Fruit fly (Drosophila melanogaster) whole organism: ENCODE data around the gene bor.

ENCODE experiments used
- CG8478 ChIP-seq: fragments of >200 bp; optimal IDR thresholded peaks from 2 replicates; lab custom pipeline; 2018; ENCODE audit warnings: inconsistent platforms
- Dll ChIP-seq: fragments of >200 bp; optimal IDR thresholded peaks from 2 replicates; lab custom pipeline; 2017
- EcR ChIP-seq, 2 experiments: fragments of >200 bp; optimal IDR thresholded peaks; 2 replicates each; lab custom pipeline; 2017; ENCODE audit warnings: missing biosample characterization in 2 of 2, missing genetic modification characterization in 2 of 2, missing genetic modification reagents in 2 of 2
- pan ChIP-seq: fragments of >200 bp; optimal IDR thresholded peaks from 2 replicates; lab custom pipeline; 2017
- psq ChIP-seq: fragments of >200 bp; optimal IDR thresholded peaks from 2 replicates; lab custom pipeline; 2017
- usp ChIP-seq: fragments of >200 bp; optimal IDR thresholded peaks from 2 replicates; lab custom pipeline; 2017; ENCODE audit warnings: missing biosample characterization, missing genetic modification characterization, mixed read lengths

bor gene

DNA sequence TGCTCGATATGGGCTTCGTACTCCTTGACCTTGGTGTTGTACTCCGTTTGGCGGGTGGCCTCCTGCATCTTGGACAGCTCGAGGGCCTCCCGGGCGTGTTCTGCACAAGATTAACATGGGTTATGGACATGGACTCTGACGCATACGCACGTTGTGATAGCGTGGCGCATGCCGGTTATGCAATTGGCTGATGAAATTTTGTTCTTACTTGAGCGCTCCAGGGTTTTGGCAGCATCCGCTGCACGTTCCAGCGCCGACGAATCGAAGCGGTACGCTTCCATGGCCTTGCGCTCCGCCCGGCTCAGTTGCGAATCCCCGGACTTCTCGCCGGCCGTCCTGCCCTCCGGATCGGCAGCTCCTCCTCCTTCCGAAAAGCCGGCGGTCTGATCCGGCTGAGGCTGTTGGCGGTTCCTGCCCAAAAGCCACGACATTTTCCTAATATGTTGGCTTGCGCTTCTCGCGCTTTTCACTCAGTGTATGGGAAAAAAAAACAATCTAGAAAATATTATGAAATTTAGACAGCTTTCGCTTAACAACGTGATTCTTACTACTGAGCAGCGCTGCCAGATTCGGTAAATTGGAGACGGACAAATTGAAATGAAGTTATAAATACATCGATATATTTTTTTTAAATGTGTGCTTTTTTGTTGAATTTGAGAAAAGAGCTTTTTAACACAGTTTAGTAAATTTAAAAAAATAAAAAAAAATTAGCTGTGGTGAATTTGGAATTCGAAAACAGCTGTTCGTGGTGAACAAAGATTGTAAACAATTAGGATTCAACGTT lies at the start of gene bor, which contains the start of gene asun:
Gene bor, minus strand, starts transcription at position 594 of the 784 bp plus-strand sequence.
Gene asun, plus strand, starts transcription at position 750 of the 784 bp plus-strand sequence.
- TF ChIP-seq Dll (lab: Kevin White, UChicago) (no peak), EcR (GFP tag; optimal IDR thresholded peaks at IDR 0.05; lab: Kevin White, UChicago) (no peak), pan (lab: Kevin White, UChicago) (no peak), CG8478 (lab: Kevin White, UChicago) (no peak), usp (GFP tag; lab: Kevin White, UChicago) (no peak), psq (no peak)

DNA sequence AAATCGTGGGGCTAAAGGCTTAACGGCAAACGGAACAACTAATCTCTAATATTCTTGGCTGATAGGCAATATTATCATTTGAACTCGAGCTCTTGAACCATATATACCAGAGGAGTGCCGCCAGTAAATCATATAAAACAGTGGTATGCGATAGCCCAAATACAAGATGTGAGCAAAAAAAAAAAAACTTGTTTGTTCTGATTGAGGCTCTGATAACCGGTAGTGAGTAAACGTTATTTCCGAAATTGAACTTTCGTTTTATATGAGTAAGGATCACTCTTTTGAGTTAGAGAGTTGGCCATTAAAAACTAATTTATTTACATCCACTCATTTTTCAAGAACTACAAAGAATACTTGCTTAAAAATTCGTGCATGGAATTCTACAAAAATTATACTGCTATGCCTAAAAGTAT lies 46.2 kb upstream of the bor start:
- TF ChIP-seq psq (no peak), Dll (lab: Kevin White, UChicago) (no peak), usp (GFP tag; lab: Kevin White, UChicago) (no peak), pan (lab: Kevin White, UChicago) (no peak), EcR (GFP tag; optimal IDR thresholded peaks at IDR 0.05; lab: Kevin White, UChicago) (no peak), CG8478 (lab: Kevin White, UChicago) (no peak)

DNA sequence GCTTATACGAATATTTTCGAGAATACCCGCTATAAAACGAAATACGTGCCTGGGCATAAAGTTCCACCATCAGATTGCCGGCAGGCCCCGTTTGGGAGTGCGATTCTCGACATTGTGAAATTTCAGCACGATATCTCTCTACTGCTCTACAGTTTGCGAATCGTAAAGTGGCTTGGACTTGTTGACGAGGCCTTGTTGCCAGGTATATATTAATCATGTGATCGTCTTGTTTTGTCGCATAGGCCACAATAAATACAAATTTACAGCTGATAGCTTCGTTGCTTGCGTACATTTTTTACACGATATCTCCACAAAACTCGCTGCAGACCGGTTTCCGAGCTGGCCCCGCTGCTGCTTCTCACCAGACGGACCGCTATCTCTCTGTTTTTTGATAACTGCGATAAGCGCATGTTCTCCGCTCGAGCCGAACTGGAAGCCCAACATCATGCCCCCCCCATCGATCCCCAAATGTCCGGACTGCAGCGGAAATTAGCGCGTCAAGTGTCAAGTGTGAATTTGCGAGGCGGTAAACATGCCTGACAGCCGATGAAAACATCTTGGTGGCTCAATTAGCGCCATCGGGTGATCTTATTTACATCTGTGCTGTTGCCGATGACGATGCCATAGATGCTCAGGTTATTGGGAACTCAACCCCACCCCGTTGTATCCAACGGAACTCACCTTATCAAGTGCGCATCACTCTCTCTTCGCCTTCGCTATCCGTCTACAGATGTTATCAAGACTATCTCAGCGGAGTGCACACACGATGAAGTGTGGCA lies 45.6 kb upstream of the bor start:
- TF ChIP-seq CG8478 (lab: Kevin White, UChicago) (no peak), psq (no peak), Dll (lab: Kevin White, UChicago) (no peak), EcR (GFP tag; optimal IDR thresholded peaks at IDR 0.05; lab: Kevin White, UChicago) (no peak), pan (lab: Kevin White, UChicago) (no peak), usp (GFP tag; lab: Kevin White, UChicago) (no peak)

DNA sequence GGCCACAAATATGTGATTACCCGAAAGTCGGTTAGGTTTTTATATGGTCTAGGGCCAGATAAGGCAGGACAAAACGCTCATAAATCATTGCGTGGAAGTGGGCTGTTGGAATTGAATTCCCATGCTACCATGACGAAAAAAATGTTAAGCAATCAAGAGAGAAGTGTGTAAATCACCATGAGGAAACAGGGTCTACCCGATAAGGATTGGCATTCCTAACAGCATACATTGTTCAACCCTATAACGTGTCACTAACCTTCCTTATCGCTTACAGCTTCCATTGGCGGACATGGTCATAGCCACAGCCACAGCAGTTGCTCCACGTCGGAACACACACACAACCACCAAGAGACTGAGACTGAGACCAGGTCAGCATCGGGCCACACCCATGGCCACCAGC lies 44.1 kb upstream of the bor start:
- TF ChIP-seq CG8478 (lab: Kevin White, UChicago) = no peak
- TF ChIP-seq usp (GFP tag; lab: Kevin White, UChicago) = no peak
- TF ChIP-seq EcR (GFP tag; optimal IDR thresholded peaks at IDR 0.05; lab: Kevin White, UChicago) = no peak
- no peak for TF ChIP-seq psq
- TF ChIP-seq pan (lab: Kevin White, UChicago) = no peak
- TF ChIP-seq Dll (lab: Kevin White, UChicago) = no peak

DNA sequence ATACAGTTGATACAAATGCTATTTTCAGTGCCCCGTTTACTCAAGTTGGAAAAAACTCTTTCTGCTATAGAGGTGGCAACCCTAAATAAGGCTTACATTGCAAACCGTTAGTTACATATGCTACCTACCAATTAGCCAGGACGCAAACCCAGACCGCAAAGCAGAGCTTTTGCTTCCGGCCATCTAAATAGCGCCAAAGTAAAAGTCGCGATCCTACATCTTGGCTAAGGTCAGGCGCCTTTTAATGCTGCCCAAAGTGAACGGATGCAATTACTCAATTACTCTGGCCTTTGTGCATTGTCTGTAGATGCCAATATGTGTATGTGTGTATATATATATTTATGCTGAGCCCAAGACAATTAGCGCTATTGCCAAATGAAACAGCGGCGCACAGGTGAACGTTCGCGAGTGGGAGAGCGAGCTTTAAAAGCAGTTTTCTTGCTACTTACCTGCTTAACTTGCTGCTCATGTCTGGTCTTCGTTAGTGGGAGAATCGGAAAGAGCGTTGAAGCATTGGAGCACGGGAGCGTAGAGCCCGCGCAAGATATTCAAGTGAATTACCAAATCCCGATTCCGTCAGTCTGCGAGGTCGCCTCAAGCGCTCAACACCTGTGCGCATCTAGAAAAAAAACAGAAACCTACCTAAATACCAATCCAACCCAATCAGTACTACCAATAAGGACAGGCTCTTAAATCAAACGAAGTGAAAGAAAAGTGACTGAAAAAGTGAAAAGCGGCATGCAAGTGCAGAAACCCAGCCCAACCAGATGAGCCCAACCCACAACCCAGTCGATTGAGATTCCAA lies 41.5 kb upstream of the bor start, which contains the start of gene Zip89B:
Gene Zip89B, plus strand, starts transcription at position 574 of the 805 bp plus-strand sequence.
- TF ChIP-seq EcR (GFP tag; optimal IDR thresholded peaks at IDR 0.05; lab: Kevin White, UChicago) (peak in 1 of 2 experiments; percentile 59), usp (GFP tag; lab: Kevin White, UChicago) (no peak)

DNA sequence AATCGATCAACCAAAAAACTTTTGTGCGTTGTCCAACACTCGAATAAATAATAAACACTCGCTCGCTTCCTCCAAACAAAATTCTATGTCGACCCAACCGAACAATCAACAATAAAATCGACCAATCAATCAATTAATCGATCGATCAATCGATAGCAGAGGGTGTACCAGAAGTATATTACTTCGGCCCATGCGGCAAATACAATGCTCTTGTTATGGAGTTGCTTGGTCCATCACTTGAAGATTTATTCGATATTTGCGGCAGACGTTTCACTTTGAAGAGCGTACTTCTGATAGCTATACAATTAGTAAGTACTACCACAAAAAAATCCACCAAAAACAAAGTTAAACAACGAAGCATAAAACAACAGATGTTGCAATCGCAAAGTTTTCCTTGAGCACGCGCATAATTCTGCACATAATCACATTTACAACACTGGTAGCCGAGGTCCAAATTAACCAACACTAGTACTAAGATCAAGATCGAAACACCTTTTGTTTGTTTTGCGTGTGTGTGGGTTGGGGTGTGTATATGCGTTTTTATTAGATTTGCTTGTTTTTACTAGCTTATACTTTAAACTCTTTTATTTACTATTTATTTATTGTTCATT lies 31.7 kb upstream of the bor start:
- TF ChIP-seq psq = no peak
- no peak for TF ChIP-seq Dll (lab: Kevin White, UChicago)

DNA sequence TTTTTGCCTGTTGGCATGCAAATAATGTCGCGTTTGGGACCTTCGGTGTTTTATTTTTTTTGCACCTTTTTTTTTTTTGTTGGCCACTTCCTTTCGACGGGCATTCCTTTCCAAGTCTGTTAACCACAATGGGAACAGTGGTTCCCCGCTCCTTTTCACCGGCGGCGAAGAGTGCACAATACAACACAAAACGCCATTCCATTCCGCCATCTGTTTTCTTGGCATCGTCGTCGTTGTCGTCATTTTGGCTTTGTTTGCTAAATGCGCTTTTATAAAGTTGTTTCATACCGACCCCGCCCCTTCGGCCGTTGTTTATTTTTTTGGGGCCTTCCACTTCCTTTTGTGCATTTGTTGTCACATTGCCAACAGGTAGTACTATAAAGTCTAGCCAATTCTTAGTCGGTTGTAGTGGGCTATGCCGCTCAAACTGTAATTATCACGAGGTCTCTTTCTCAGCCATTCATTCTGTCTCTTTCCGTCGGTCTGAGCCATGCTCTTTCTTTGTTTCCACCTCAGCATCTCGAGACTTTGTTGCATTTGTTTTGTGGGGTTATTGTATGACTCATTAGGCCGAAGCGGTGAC lies 26.4 kb upstream of the bor start:
- TF ChIP-seq pan (lab: Kevin White, UChicago) (no peak), usp (GFP tag; lab: Kevin White, UChicago) (no peak), EcR (GFP tag; optimal IDR thresholded peaks at IDR 0.05; lab: Kevin White, UChicago) (peak in 1 of 2 experiments; percentile 36)

DNA sequence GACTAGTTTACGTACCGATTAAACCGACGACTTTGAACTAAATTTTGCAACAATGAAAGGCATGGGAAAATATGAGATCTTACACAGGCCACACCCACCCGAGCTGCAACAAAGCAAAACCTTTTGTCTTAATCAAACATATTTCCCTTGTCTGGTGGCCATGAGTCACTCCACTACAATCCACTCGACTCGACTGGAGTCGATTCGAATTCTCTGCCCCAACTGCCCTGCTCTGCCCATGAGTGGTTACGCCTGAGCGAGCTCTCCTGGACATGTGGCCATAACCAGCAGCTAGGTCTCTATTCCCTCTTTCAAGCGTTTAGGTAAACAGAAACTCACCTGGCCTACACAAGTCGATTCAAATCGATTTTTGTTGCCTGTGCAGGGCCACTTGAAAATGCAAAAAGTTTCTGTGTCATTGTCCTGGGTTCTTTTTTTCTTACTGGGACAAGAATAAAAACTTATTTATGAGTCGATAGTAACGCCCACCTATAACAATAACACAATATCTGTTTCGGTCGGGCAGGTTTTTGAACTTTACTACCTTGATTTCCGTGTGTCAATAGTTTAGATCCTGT lies 24.9 kb upstream of the bor start:
- TF ChIP-seq usp (GFP tag; lab: Kevin White, UChicago) (no peak), psq (no peak), EcR (GFP tag; optimal IDR thresholded peaks at IDR 0.05; lab: Kevin White, UChicago) (no peak), Dll (lab: Kevin White, UChicago) (no peak), CG8478 (lab: Kevin White, UChicago) (no peak), pan (lab: Kevin White, UChicago) (no peak)

DNA sequence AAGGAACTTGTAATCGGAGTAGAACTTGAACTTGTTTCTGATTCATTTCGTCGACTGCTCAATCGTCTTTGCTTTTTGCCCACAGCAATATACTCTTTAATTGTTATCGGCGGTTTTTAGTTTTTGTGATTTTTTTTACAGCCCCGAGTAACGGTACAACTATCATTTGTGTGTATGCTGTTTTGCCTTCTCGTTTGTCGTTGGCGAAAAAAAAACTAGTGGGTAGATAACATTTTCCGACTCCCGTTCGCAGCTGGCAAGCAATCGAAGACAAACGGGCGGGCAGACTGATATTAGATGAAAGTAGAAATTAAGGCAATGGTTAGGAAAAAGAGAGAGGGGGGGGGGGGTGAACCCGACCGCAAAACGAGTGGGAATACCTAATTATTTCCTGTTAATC lies 23.9 kb upstream of the bor start:
- TF ChIP-seq EcR (GFP tag; optimal IDR thresholded peaks at IDR 0.05; lab: Kevin White, UChicago) = no peak
- no peak for TF ChIP-seq CG8478 (lab: Kevin White, UChicago)
- no peak for TF ChIP-seq Dll (lab: Kevin White, UChicago)
- TF ChIP-seq usp (GFP tag; lab: Kevin White, UChicago) = no peak
- TF ChIP-seq pan (lab: Kevin White, UChicago) = no peak
- no peak for TF ChIP-seq psq

DNA sequence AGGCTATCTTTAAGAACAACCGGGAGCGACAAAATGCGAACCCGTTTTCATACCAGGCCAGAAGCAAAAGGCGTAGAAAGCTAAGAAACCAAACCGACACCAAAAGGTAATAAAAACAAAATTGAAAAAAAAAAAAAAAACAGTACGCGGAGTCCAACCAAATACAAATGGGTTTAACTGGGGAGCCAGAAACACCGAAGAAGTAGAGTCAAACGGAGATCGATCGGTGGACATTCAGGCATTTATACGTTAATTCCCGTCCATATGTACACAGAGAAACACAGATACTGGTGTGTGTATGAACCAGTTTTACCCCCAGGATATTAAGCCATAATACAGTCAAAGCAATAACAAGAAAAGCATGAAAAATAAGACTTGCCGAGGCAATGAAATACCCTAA lies 23.3 kb upstream of the bor start:
- TF ChIP-seq EcR (GFP tag; optimal IDR thresholded peaks at IDR 0.05; lab: Kevin White, UChicago) (no peak), Dll (lab: Kevin White, UChicago) (no peak), psq (no peak), pan (lab: Kevin White, UChicago) (no peak), CG8478 (lab: Kevin White, UChicago) (no peak), usp (GFP tag; lab: Kevin White, UChicago) (no peak)
